Fruit fly (Drosophila melanogaster): Measurements from ENCODE around the gene CG7131.

Gene CG7131

dm6 chr3R:18244171-18245043, 44.2 kb downstream of the CG7131 start (continued):
- TF ChIP-seq CG6854 (GFP tag; optimal IDR thresholded peaks at IDR 0.05) (no peak), YL-1 (GFP tag; optimal IDR thresholded peaks at IDR 0.05) (peak; percentile 3), chinmo (GFP tag; IDR thresholded peaks at IDR 0.05; ENCODE audit: partially characterized antibody) (peak; percentile 87), zfh1 (GFP tag; IDR thresholded peaks at IDR 0.05) (0 out of 3 replicates have a peak, but pooled peaks have one; percentile 41), Ets65A (GFP tag) (peak; percentile 74), CG13424 (tag; optimal IDR thresholded peaks at IDR 0.05) (no peak), Dip3 (GFP tag; optimal IDR thresholded peaks at IDR 0.05) (no peak), CkIIα-i1 (GFP tag; IDR thresholded peaks at IDR 0.05) (no peak), CG3065 (GFP tag; optimal IDR thresholded peaks at IDR 0.05) (no peak), ttk (GFP tag; IDR thresholded peaks at IDR 0.05) (peak; percentile 42), CG18011 (GFP tag; optimal IDR thresholded peaks at IDR 0.05) (no peak), al (GFP tag; IDR thresholded peaks at IDR 0.05) (no peak), Oli (tag; optimal IDR thresholded peaks at IDR 0.05) (peak; percentile 38), CG2889 (GFP tag; IDR thresholded peaks at IDR 0.05) (no peak), Doc3 (GFP tag; IDR thresholded peaks at IDR 0.05; ENCODE audit: partially characterized antibody) (0 out of 3 replicates have a peak, but pooled peaks have one; percentile 29), hth (optimal IDR thresholded peaks at IDR 0.05) (no peak), CG3847 (GFP tag; IDR thresholded peaks at IDR 0.05) (peak; percentile 21; the same call in 1 of the 2 replicates), lmd (GFP tag; IDR thresholded peaks at IDR 0.05) (peak; percentile 42; the same call in 1 of the 2 replicates), Mrtf (GFP tag; IDR thresholded peaks at IDR 0.05) (no peak), CG1603 (tag; optimal IDR thresholded peaks at IDR 0.05) (peak; percentile 15), en (GFP tag; optimal IDR thresholded peaks at IDR 0.05) (no peak), CG15011 (GFP tag; optimal IDR thresholded peaks at IDR 0.05) (no peak), CG10462 (GFP tag; optimal IDR thresholded peaks at IDR 0.05) (no peak), Dp (GFP tag; optimal IDR thresholded peaks at IDR 0.05) (peak; percentile 28), Elba2 (GFP tag; optimal IDR thresholded peaks at IDR 0.05) (no peak), D19A (tag; optimal IDR thresholded peaks at IDR 0.05) (no peak), CG32772 (GFP tag; IDR thresholded peaks at IDR 0.05) (no peak), CG10274 (GFP tag; optimal IDR thresholded peaks at IDR 0.05) (no peak), hbn (GFP tag; IDR thresholded peaks at IDR 0.05; ENCODE audit: partially characterized antibody) (no peak), psq (GFP tag; optimal IDR thresholded peaks at IDR 0.05) (no peak), D19B (GFP tag; optimal IDR thresholded peaks at IDR 0.05) (no peak), Ada2b (GFP tag; IDR thresholded peaks at IDR 0.05) (no peak), unc-4 (GFP tag; IDR thresholded peaks at IDR 0.05; ENCODE audit: partially characterized antibody) (peak; percentile 36), Dip2 (GFP tag; IDR thresholded peaks at IDR 0.05) (no peak), Dll (GFP tag; IDR thresholded peaks at IDR 0.05; ENCODE audit: partially characterized antibody) (peak; percentile 41; the same call in 1 of the 4 replicates), Mes4 (GFP tag; optimal IDR thresholded peaks at IDR 0.05) (no peak), Kr (GFP tag; optimal IDR thresholded peaks at IDR 0.05) (no peak), so (GFP tag; IDR thresholded peaks at IDR 0.05) (0 out of 3 replicates have a peak, but pooled peaks have one; percentile 21), wek (GFP tag; optimal IDR thresholded peaks at IDR 0.05) (no peak), onecut (GFP tag; IDR thresholded peaks at IDR 0.05) (no peak; the same call in 1 of the 2 replicates), slou (GFP tag; optimal IDR thresholded peaks at IDR 0.05) (no peak), gfzf (GFP tag; optimal IDR thresholded peaks at IDR 0.05) (no peak), CG31388 (GFP tag; optimal IDR thresholded peaks at IDR 0.05) (no peak), CG18764 (GFP tag; optimal IDR thresholded peaks at IDR 0.05) (no peak), CG10979 (tag; optimal IDR thresholded peaks at IDR 0.05) (no peak), maf-S (GFP tag; optimal IDR thresholded peaks at IDR 0.05) (no peak), mld (GFP tag; IDR thresholded peaks at IDR 0.05; ENCODE audit: partially characterized antibody) (no peak), CG4328 (GFP tag; optimal IDR thresholded peaks at IDR 0.05) (no peak), rib (GFP tag; IDR thresholded peaks at IDR 0.05) (peak; percentile 89; the same call in 1 of the 2 replicates)

All from whole organism, embryonic.